Worm (Caenorhabditis elegans) whole organism, L1 larva: ENCODE results near the gene gpa-4.
A peak's percentile ranks its signal among the peaks of the same experiment; 100 is the strongest.

Source experiments
- C16A3.4 ChIP-seq: fragments of 150-350 bp; optimal IDR thresholded peaks from 2 replicates; lab custom pipeline; 2014; ENCODE audit warnings: missing biosample characterization, missing genetic modification characterization
- C34B4.2 ChIP-seq: sonication (generic microtip); optimal IDR thresholded peaks from 2 replicates; lab custom pipeline; 2017; ENCODE audit warnings: mild to moderate bottlenecking, missing genetic modification characterization, missing compliant biosample characterization
- blmp-1 ChIP-seq: fragments of 150-350 bp; optimal IDR thresholded peaks from 2 replicates; lab custom pipeline; 2014; ENCODE audit warnings: missing biosample characterization, missing genetic modification characterization
- ceh-63 ChIP-seq: fragments of 200-800 bp; sonication (Bioruptor generic); optimal IDR thresholded peaks from 2 replicates; lab custom pipeline; 2018; ENCODE audit warnings: mild to moderate bottlenecking, missing genetic modification characterization, missing compliant biosample characterization
- ceh-8 ChIP-seq: fragments of 200-800 bp; sonication (Bioruptor generic); optimal IDR thresholded peaks from 2 replicates; lab custom pipeline; 2018; ENCODE audit warnings: mild to moderate bottlenecking, missing genetic modification characterization, moderate library complexity, missing compliant biosample characterization
- ceh-82 ChIP-seq, 3 experiments: fragments of 150-350 bp in 1 of 3; sonication (generic microtip) in 2 of 3; optimal IDR thresholded peaks; 2 replicates each; lab custom pipeline; 2014 to 2017; ENCODE audit warnings: missing biosample characterization in 3 of 3, missing genetic modification characterization in 3 of 3
- ceh-88 ChIP-seq: fragments of 200-800 bp; sonication (Bioruptor generic); IDR thresholded peaks from 2 replicates; pipeline ENCODE4 v1.3.6; 2022; ENCODE audit warnings: missing genetic modification characterization, missing compliant biosample characterization
- ces-1 ChIP-seq: fragments of 150-350 bp; optimal IDR thresholded peaks from 2 replicates; lab custom pipeline; 2014; ENCODE audit warnings: missing biosample characterization, missing genetic modification reagents, missing genetic modification characterization
- dpl-1 ChIP-seq, 3 experiments: fragments of 150-350 bp in 2 of 3; sonication (generic microtip) in 1 of 3; optimal IDR thresholded peaks; 2 replicates each; lab custom pipeline; 2014 to 2017; ENCODE audit warnings: missing biosample characterization in 3 of 3, missing genetic modification characterization in 3 of 3, missing genetic modification reagents in 3 of 3
- efl-1 ChIP-seq, 4 experiments: fragments of 150-350 bp; optimal IDR thresholded peaks in 3 of 4; peaks in 1 of 4; 1 replicate in 1 of 4; 2 replicates in 3 of 4; lab custom pipeline; 2014; ENCODE audit warnings: missing biosample characterization in 2 of 4, missing genetic modification characterization in 2 of 4, missing genetic modification reagents in 2 of 4
- elt-3 ChIP-seq, 6 experiments: fragments of 150-350 bp in 1 of 6; sonication (generic microtip); optimal IDR thresholded peaks; 2 replicates each; lab custom pipeline; 2017 to 2018; ENCODE audit warnings: missing biosample characterization in 6 of 6, missing genetic modification characterization in 6 of 6, inconsistent platforms in 1 of 6
- fkh-10 ChIP-seq: sonication (generic microtip); optimal IDR thresholded peaks from 2 replicates; lab custom pipeline; 2017; ENCODE audit warnings: missing biosample characterization, missing genetic modification reagents, missing genetic modification characterization
- fkh-4 ChIP-seq: sonication (generic microtip); optimal IDR thresholded peaks from 2 replicates; lab custom pipeline; 2016; ENCODE audit warnings: missing compliant biosample characterization, missing genetic modification characterization, borderline replicate concordance
- fkh-8 ChIP-seq: sonication (generic microtip); optimal IDR thresholded peaks from 2 replicates; lab custom pipeline; 2016; ENCODE audit warnings: mild to moderate bottlenecking, missing genetic modification characterization, missing compliant biosample characterization
- grh-1 ChIP-seq: fragments of 200-800 bp; sonication (Bioruptor generic); IDR thresholded peaks from 2 replicates; pipeline ENCODE4 v1.3.6; 2022; ENCODE audit warnings: missing genetic modification reagents, missing genetic modification characterization, missing compliant biosample characterization
- hpl-2 ChIP-seq: fragments of 150-350 bp; optimal IDR thresholded peaks from 2 replicates; lab custom pipeline; 2014; ENCODE audit warnings: missing biosample characterization, missing genetic modification reagents, missing genetic modification characterization
- irx-1 ChIP-seq: sonication (generic microtip); optimal IDR thresholded peaks from 2 replicates; lab custom pipeline; 2016; ENCODE audit warnings: missing genetic modification characterization, missing compliant biosample characterization
- isw-1 ChIP-seq: fragments of 200-800 bp; sonication (Bioruptor generic); IDR thresholded peaks from 2 replicates; pipeline ENCODE4 v1.3.6; 2022; ENCODE audit warnings: missing genetic modification characterization, missing compliant biosample characterization
- lin-13 ChIP-seq: fragments of 150-350 bp; optimal IDR thresholded peaks from 2 replicates; lab custom pipeline; 2014; ENCODE audit warnings: missing biosample characterization, missing genetic modification reagents, missing genetic modification characterization
- lin-14 ChIP-seq: fragments of 200-800 bp; sonication (Bioruptor generic); optimal IDR thresholded peaks from 2 replicates; lab custom pipeline; 2018; ENCODE audit warnings: mild to moderate bottlenecking, missing genetic modification characterization, moderate library complexity, missing compliant biosample characterization
- lin-15B ChIP-seq: fragments of 150-350 bp; sonication (generic microtip); optimal IDR thresholded peaks from 3 replicates; lab custom pipeline; 2014; ENCODE audit warnings: missing biosample characterization, missing genetic modification characterization
- lin-35 ChIP-seq, 2 experiments: fragments of 150-350 bp; optimal IDR thresholded peaks; 2 replicates each; lab custom pipeline; 2014; ENCODE audit warnings: missing biosample characterization in 2 of 2, missing genetic modification characterization in 2 of 2, missing genetic modification reagents in 2 of 2
- lir-3 ChIP-seq: sonication (generic microtip); optimal IDR thresholded peaks from 2 replicates; lab custom pipeline; 2016; ENCODE audit warnings: mild to moderate bottlenecking, missing genetic modification characterization, moderate library complexity, missing compliant biosample characterization; ENCODE audit not compliant: poor library complexity
- lsy-2 ChIP-seq, 2 experiments: fragments of 150-350 bp; optimal IDR thresholded peaks; 2 replicates each; lab custom pipeline; 2014; ENCODE audit warnings: missing biosample characterization in 2 of 2, missing genetic modification characterization in 2 of 2
- mab-9 ChIP-seq: fragments of 200-800 bp; sonication (Bioruptor generic); IDR thresholded peaks from 2 replicates; pipeline ENCODE4 v1.3.6; 2022; ENCODE audit warnings: missing genetic modification reagents, missing genetic modification characterization, missing compliant biosample characterization
- mep-1 ChIP-seq: fragments of 150-350 bp; optimal IDR thresholded peaks from 2 replicates; lab custom pipeline; 2014; ENCODE audit warnings: missing biosample characterization, missing genetic modification characterization
- nhr-11 ChIP-seq: fragments of 150-350 bp; optimal IDR thresholded peaks from 2 replicates; lab custom pipeline; 2014; ENCODE audit warnings: missing biosample characterization, missing genetic modification characterization
- nhr-19 ChIP-seq: fragments of 200-800 bp; sonication (Bioruptor generic); conservative IDR thresholded peaks from 2 replicates; pipeline ENCODE4 v1.3.6; 2022; ENCODE audit warnings: missing genetic modification characterization, missing compliant biosample characterization
- nhr-20 ChIP-seq: sonication (generic microtip); optimal IDR thresholded peaks from 2 replicates; lab custom pipeline; 2016; ENCODE audit warnings: mild to moderate bottlenecking, missing genetic modification characterization, missing compliant biosample characterization
- nhr-28 ChIP-seq: fragments of 150-350 bp; optimal IDR thresholded peaks from 2 replicates; lab custom pipeline; 2014; ENCODE audit warnings: missing biosample characterization, missing genetic modification characterization
- nhr-47 ChIP-seq: sonication (generic microtip); optimal IDR thresholded peaks from 2 replicates; lab custom pipeline; 2016; ENCODE audit warnings: mild to moderate bottlenecking, missing genetic modification characterization, moderate library complexity, missing compliant biosample characterization
- nhr-71 ChIP-seq: sonication (generic microtip); optimal IDR thresholded peaks from 2 replicates; lab custom pipeline; 2016; ENCODE audit warnings: mild to moderate bottlenecking, missing genetic modification characterization, moderate library complexity, missing compliant biosample characterization
- nhr-85 ChIP-seq: sonication (generic microtip); peaks from one replicate; lab custom pipeline; 2016; ENCODE audit warnings: missing genetic modification characterization, inconsistent platforms, missing compliant biosample characterization
- rnt-1 ChIP-seq: sonication (generic microtip); optimal IDR thresholded peaks from 2 replicates; lab custom pipeline; 2016; ENCODE audit warnings: mild to moderate bottlenecking, missing genetic modification characterization, moderate library complexity, missing compliant biosample characterization
- skn-1 ChIP-seq: fragments of 150-350 bp; optimal IDR thresholded peaks from 2 replicates; lab custom pipeline; 2014; ENCODE audit warnings: missing biosample characterization, missing genetic modification characterization
- snu-23 ChIP-seq: sonication (generic microtip); optimal IDR thresholded peaks from 2 replicates; lab custom pipeline; 2016; ENCODE audit warnings: missing genetic modification characterization, missing compliant biosample characterization
- sup-37 ChIP-seq: fragments of 200-800 bp; sonication (Bioruptor generic); optimal IDR thresholded peaks from 2 replicates; lab custom pipeline; 2018; ENCODE audit warnings: mild to moderate bottlenecking, missing genetic modification characterization, missing compliant biosample characterization
- swsn-7 ChIP-seq: sonication (generic microtip); optimal IDR thresholded peaks from 2 replicates; lab custom pipeline; 2016; ENCODE audit warnings: missing genetic modification characterization, missing compliant biosample characterization
- tbx-2 ChIP-seq: sonication (generic microtip); optimal IDR thresholded peaks from 2 replicates; lab custom pipeline; 2016; ENCODE audit warnings: missing genetic modification characterization, missing compliant biosample characterization
- tlp-1 ChIP-seq: fragments of 150-350 bp; optimal IDR thresholded peaks from 2 replicates; lab custom pipeline; 2014; ENCODE audit warnings: missing biosample characterization, missing genetic modification characterization
- xbp-1 ChIP-seq: sonication (generic microtip); optimal IDR thresholded peaks from 2 replicates; lab custom pipeline; 2016; ENCODE audit warnings: missing genetic modification characterization, missing compliant biosample characterization
- ztf-11 ChIP-seq, 2 experiments: sonication (generic microtip); optimal IDR thresholded peaks; 2 replicates each; lab custom pipeline; 2016 to 2017; ENCODE audit warnings: missing genetic modification characterization in 2 of 2, missing biosample characterization in 1 of 2, missing compliant biosample characterization in 1 of 2

Gene gpa-4

ce11 chrIV:401395-401794, at the start of gene gpa-4:
gpa-4 (plus strand) TSS chrIV:401695.
- TF ChIP-seq ceh-88 (GFP tag; lab: Robert Waterston, UW) (no peak), elt-3 (tag; optimal IDR thresholded peaks at IDR 0.05; lab: Kevin White, UChicago) (no peak), tlp-1 (tag; lab: Kevin White, UChicago) (no peak), ces-1 (GFP tag; lab: Kevin White, UChicago) (no peak), efl-1 (optimal IDR thresholded peaks at IDR 0.05; lab: Kevin White, UChicago) (no peak), efl-1 (GFP tag; optimal IDR thresholded peaks at IDR 0.05 in 1 of 2; lab: Kevin White, UChicago) (no peak), grh-1 (GFP tag; lab: Robert Waterston, UW) (no peak), sup-37 (GFP tag; lab: Kevin White, UChicago) (no peak), nhr-28 (tag; lab: Kevin White, UChicago) (no peak), fkh-10 (GFP tag; lab: Kevin White, UChicago) (no peak), ztf-11 (tag; optimal IDR thresholded peaks at IDR 0.05; lab: Kevin White, UChicago) (no peak), xbp-1 (tag; lab: Kevin White, UChicago) (no peak), hpl-2 (GFP tag; lab: Kevin White, UChicago) (no peak), lin-15B (no peak), skn-1 (no peak), irx-1 (no peak), lir-3 (tag; lab: Kevin White, UChicago) (no peak), fkh-4 (tag; lab: Kevin White, UChicago) (no peak)

DNA sequence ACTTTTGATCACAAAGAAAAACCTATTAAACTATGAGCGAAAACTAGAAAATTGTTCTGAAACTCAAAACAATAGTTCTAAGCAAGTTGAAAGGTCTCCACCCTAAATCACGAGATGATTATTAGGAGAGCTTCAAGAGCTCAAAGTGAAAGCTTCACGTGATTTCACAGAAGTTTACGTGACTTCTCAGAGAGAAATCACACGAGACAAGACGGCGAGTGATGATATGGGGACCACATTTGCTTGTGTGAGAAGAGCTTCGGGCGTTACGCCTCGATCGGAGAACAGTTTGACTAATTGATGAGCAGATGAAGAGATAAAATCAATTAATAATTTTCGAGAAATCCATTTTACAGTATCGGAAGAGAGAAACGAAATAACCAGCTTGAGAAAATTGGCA, 36.5 kb upstream of the gpa-4 start:
- TF ChIP-seq ceh-8 (no peak), efl-1 (optimal IDR thresholded peaks at IDR 0.05; lab: Kevin White, UChicago) (no peak), efl-1 (GFP tag; optimal IDR thresholded peaks at IDR 0.05 in 1 of 2; lab: Kevin White, UChicago) (peak in 1 of 2 experiments; percentile 77), C16A3.4 (tag; lab: Kevin White, UChicago) (no peak), rnt-1 (tag; lab: Kevin White, UChicago) (peak; percentile 59), nhr-19 (GFP tag; lab: Robert Waterston, UW) (0 out of 2 replicates have a peak, but pooled peaks have one; percentile 11), nhr-71 (tag; lab: Kevin White, UChicago) (peak; percentile 55), mab-9 (no peak), tbx-2 (no peak), nhr-11 (tag; lab: Kevin White, UChicago) (no peak), sup-37 (GFP tag; lab: Kevin White, UChicago) (no peak), C34B4.2 (no peak), lsy-2 (tag; optimal IDR thresholded peaks at IDR 0.05; lab: Kevin White, UChicago) (peak; percentile 3 to 26), nhr-20 (tag; lab: Kevin White, UChicago) (no peak)

DNA sequence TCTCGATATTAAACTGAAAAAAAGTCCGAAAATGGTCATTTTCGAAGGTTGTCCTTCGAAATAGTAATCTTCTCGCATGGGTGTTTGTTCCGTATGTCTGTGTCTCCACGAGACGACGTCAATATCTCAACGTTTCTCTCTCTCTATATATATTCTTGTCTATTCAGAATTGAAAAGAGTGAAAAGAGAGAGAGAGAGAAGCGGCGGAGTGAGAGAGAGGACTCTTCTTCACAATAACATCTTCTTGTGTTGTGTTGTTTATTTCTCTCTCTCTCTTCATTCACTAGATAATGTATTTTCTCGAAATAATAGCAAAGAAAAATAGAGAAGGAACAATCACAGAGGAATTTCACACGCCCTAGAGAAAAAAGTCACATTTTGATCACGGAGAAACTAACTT, 35.1 kb upstream of the gpa-4 start:
- peak; percentile 90 for TF ChIP-seq blmp-1 (tag; lab: Kevin White, UChicago)
- peak; percentile 64 for TF ChIP-seq mep-1 (tag; lab: Kevin White, UChicago)
- peak; percentile 29 for TF ChIP-seq rnt-1 (tag; lab: Kevin White, UChicago)
- TF ChIP-seq fkh-8 (tag; lab: Kevin White, UChicago) = peak; percentile 23
- peak; percentile 66 for TF ChIP-seq snu-23 (GFP tag; lab: Kevin White, UChicago)
- TF ChIP-seq ceh-82 (tag; optimal IDR thresholded peaks at IDR 0.05; lab: Kevin White, UChicago) = peak in 1 of 3 experiments; percentile 29
- peak; percentile 27 to 35 for TF ChIP-seq efl-1 (optimal IDR thresholded peaks at IDR 0.05; lab: Kevin White, UChicago)
- peak in 1 of 2 experiments; percentile 45 for TF ChIP-seq efl-1 (GFP tag; optimal IDR thresholded peaks at IDR 0.05 in 1 of 2; lab: Kevin White, UChicago)
- no peak for TF ChIP-seq C34B4.2
- peak; percentile 53 for TF ChIP-seq nhr-71 (tag; lab: Kevin White, UChicago)
- peak; percentile 88 for TF ChIP-seq lin-14 (GFP tag; lab: Kevin White, UChicago)
- TF ChIP-seq lin-13 (GFP tag; lab: Kevin White, UChicago) = peak; percentile 19
- peak; percentile 4; the same call in 1 of the 2 replicates for TF ChIP-seq isw-1 (GFP tag; lab: Robert Waterston, UW)
- peak; percentile 3 to 46 for TF ChIP-seq lin-35 (GFP tag; optimal IDR thresholded peaks at IDR 0.05; lab: Kevin White, UChicago)
- peak; percentile 26 to 69 for TF ChIP-seq lsy-2 (tag; optimal IDR thresholded peaks at IDR 0.05; lab: Kevin White, UChicago)
- peak; percentile 30 for TF ChIP-seq nhr-47 (tag; lab: Kevin White, UChicago)
- peak; percentile 31 for TF ChIP-seq nhr-85
- peak; percentile 31 for TF ChIP-seq nhr-20 (tag; lab: Kevin White, UChicago)
- peak; percentile 28 for TF ChIP-seq swsn-7 (tag; lab: Kevin White, UChicago)
- no peak for TF ChIP-seq ceh-88 (GFP tag; lab: Robert Waterston, UW)
- TF ChIP-seq C16A3.4 (tag; lab: Kevin White, UChicago) = no peak
- peak in 2 of 3 experiments; percentile 7 to 44 for TF ChIP-seq dpl-1 (GFP tag; optimal IDR thresholded peaks at IDR 0.05; lab: Kevin White, UChicago)
- peak in 1 of 6 experiments; percentile 12 for TF ChIP-seq elt-3 (tag; optimal IDR thresholded peaks at IDR 0.05; lab: Kevin White, UChicago)
- no peak for TF ChIP-seq ceh-63
- TF ChIP-seq tlp-1 (tag; lab: Kevin White, UChicago) = no peak
